Worm (Caenorhabditis elegans) whole organism, L2 larva: ENCODE measurements around the gene F47B10.3.

Experiments
- C34F6.9 ChIP-seq: fragments of 150-350 bp; optimal IDR thresholded peaks from 2 replicates; lab custom pipeline; 2014; ENCODE audit warnings: missing biosample characterization, missing genetic modification characterization
- F13H6.1 ChIP-seq: sonication (generic microtip); optimal IDR thresholded peaks from 2 replicates; lab custom pipeline; 2016; ENCODE audit warnings: missing genetic modification characterization, missing compliant biosample characterization
- R02D3.7 ChIP-seq: fragments of 150-350 bp; optimal IDR thresholded peaks from 2 replicates; lab custom pipeline; 2014; ENCODE audit warnings: missing biosample characterization, missing genetic modification characterization
- Y55F3AM.14 ChIP-seq: fragments of 200-800 bp; sonication (Bioruptor generic); optimal IDR thresholded peaks from 2 replicates; lab custom pipeline; 2018; ENCODE audit warnings: mild to moderate bottlenecking, missing genetic modification characterization, missing compliant biosample characterization
- ZK546.5 ChIP-seq: sonication (generic microtip); optimal IDR thresholded peaks from 2 replicates; lab custom pipeline; 2017; ENCODE audit warnings: missing biosample characterization, missing genetic modification characterization
- alr-1 ChIP-seq: fragments of 150-350 bp; optimal IDR thresholded peaks from 2 replicates; lab custom pipeline; 2014; ENCODE audit warnings: missing biosample characterization, missing genetic modification characterization
- ama-1 ChIP-seq: fragments of 150-350 bp; optimal IDR thresholded peaks from 2 replicates; lab custom pipeline; 2018; ENCODE audit warnings: inconsistent platforms
- ceh-16 ChIP-seq: fragments of 150-350 bp; optimal IDR thresholded peaks from 2 replicates; lab custom pipeline; 2014; ENCODE audit warnings: missing biosample characterization, missing genetic modification characterization
- ceh-82 ChIP-seq: fragments of 150-350 bp; optimal IDR thresholded peaks from 2 replicates; lab custom pipeline; 2014; ENCODE audit warnings: missing biosample characterization, missing genetic modification characterization
- crh-2 ChIP-seq: sonication (generic microtip); optimal IDR thresholded peaks from 2 replicates; lab custom pipeline; 2017; ENCODE audit warnings: missing biosample characterization, missing genetic modification characterization
- egl-27 ChIP-seq: sonication (generic microtip); optimal IDR thresholded peaks from 3 replicates; lab custom pipeline; 2017; ENCODE audit warnings: missing biosample characterization, missing genetic modification reagents, missing genetic modification characterization
- elt-3 ChIP-seq: sonication (generic microtip); optimal IDR thresholded peaks from 2 replicates; lab custom pipeline; 2017; ENCODE audit warnings: missing biosample characterization, missing genetic modification characterization
- fos-1 ChIP-seq: fragments of 150-350 bp; optimal IDR thresholded peaks from 2 replicates; lab custom pipeline; 2014; ENCODE audit warnings: missing biosample characterization, missing genetic modification characterization
- gmeb-1 ChIP-seq: fragments of 150-350 bp; optimal IDR thresholded peaks from 2 replicates; lab custom pipeline; 2014; ENCODE audit warnings: missing biosample characterization, missing genetic modification characterization
- lin-11 ChIP-seq: fragments of 150-350 bp; sonication (generic microtip); optimal IDR thresholded peaks from 2 replicates; lab custom pipeline; 2014; ENCODE audit warnings: missing biosample characterization, missing genetic modification characterization, inconsistent platforms, mixed read lengths
- lin-13 ChIP-seq: fragments of 150-350 bp; optimal IDR thresholded peaks from 2 replicates; lab custom pipeline; 2014; ENCODE audit warnings: missing biosample characterization, missing genetic modification reagents, missing genetic modification characterization
- lin-39 ChIP-seq: fragments of 150-350 bp; optimal IDR thresholded peaks from 2 replicates; lab custom pipeline; 2014; ENCODE audit warnings: missing biosample characterization, missing genetic modification reagents, missing genetic modification characterization
- lsy-2 ChIP-seq, 2 experiments: fragments of 150-350 bp in 1 of 2; sonication (generic microtip) in 1 of 2; optimal IDR thresholded peaks; 2 replicates each; lab custom pipeline; 2014 to 2017; ENCODE audit warnings: missing biosample characterization in 2 of 2, missing genetic modification characterization in 2 of 2
- mab-5 ChIP-seq: fragments of 150-350 bp; optimal IDR thresholded peaks from 2 replicates; lab custom pipeline; 2014; ENCODE audit warnings: missing biosample characterization, missing genetic modification characterization
- mbf-1 ChIP-seq: sonication (generic microtip); optimal IDR thresholded peaks from 2 replicates; lab custom pipeline; 2017; ENCODE audit warnings: missing biosample characterization, missing genetic modification characterization
- mdl-1 ChIP-seq, 2 experiments: fragments of 150-350 bp in 1 of 2; sonication (generic microtip) in 1 of 2; optimal IDR thresholded peaks; 2 replicates each; lab custom pipeline; 2017; ENCODE audit warnings: missing biosample characterization in 2 of 2, missing genetic modification characterization in 2 of 2
- nhr-11 ChIP-seq: fragments of 150-350 bp; optimal IDR thresholded peaks from 2 replicates; lab custom pipeline; 2014; ENCODE audit warnings: missing biosample characterization, missing genetic modification characterization
- nhr-129 ChIP-seq: fragments of 150-350 bp; optimal IDR thresholded peaks from 2 replicates; lab custom pipeline; 2014; ENCODE audit warnings: missing biosample characterization, missing genetic modification characterization
- nhr-21 ChIP-seq: fragments of 150-350 bp; optimal IDR thresholded peaks from 2 replicates; lab custom pipeline; 2014; ENCODE audit warnings: missing biosample characterization, missing genetic modification characterization
- nhr-237 ChIP-seq: fragments of 150-350 bp; optimal IDR thresholded peaks from 2 replicates; lab custom pipeline; 2014; ENCODE audit warnings: missing biosample characterization, missing genetic modification characterization
- sem-4 ChIP-seq: fragments of 150-350 bp; optimal IDR thresholded peaks from 2 replicates; lab custom pipeline; 2014; ENCODE audit warnings: missing biosample characterization, missing genetic modification reagents, missing genetic modification characterization
- skn-1 ChIP-seq: sonication (generic microtip); optimal IDR thresholded peaks from 2 replicates; lab custom pipeline; 2017; ENCODE audit warnings: missing biosample characterization, missing genetic modification characterization
- sma-3 ChIP-seq: sonication (generic microtip); optimal IDR thresholded peaks from 2 replicates; lab custom pipeline; 2016; ENCODE audit warnings: missing genetic modification reagents, missing genetic modification characterization, missing compliant biosample characterization
- sma-9 ChIP-seq, 2 experiments: fragments of 150-350 bp in 1 of 2; sonication (generic microtip) in 1 of 2; optimal IDR thresholded peaks; 2 replicates each; lab custom pipeline; 2014 to 2016; ENCODE audit warnings: missing genetic modification characterization in 2 of 2, mild to moderate bottlenecking in 1 of 2, missing biosample characterization in 1 of 2, missing compliant biosample characterization in 1 of 2, missing genetic modification reagents in 1 of 2, moderate library complexity in 1 of 2
- unc-39 ChIP-seq: fragments of 150-350 bp; optimal IDR thresholded peaks from 2 replicates; lab custom pipeline; 2014; ENCODE audit warnings: missing biosample characterization, missing genetic modification characterization
- unc-55 ChIP-seq: fragments of 150-350 bp; sonication (generic microtip); optimal IDR thresholded peaks from 3 replicates; lab custom pipeline; 2014; ENCODE audit warnings: missing biosample characterization, missing genetic modification reagents, missing genetic modification characterization
- unc-62 ChIP-seq: fragments of 150-350 bp; optimal IDR thresholded peaks from 2 replicates; lab custom pipeline; 2014; ENCODE audit warnings: missing biosample characterization, missing genetic modification reagents, missing genetic modification characterization
- ztf-1 ChIP-seq: fragments of 200-800 bp; sonication (Bioruptor generic); conservative IDR thresholded peaks from 2 replicates; pipeline ENCODE4 v1.3.6; 2022; ENCODE audit warnings: missing genetic modification characterization, missing compliant biosample characterization
- ztf-11 ChIP-seq: sonication (generic microtip); optimal IDR thresholded peaks from 2 replicates; lab custom pipeline; 2017; ENCODE audit warnings: missing biosample characterization, missing genetic modification characterization

F47B10.3 gene

DNA sequence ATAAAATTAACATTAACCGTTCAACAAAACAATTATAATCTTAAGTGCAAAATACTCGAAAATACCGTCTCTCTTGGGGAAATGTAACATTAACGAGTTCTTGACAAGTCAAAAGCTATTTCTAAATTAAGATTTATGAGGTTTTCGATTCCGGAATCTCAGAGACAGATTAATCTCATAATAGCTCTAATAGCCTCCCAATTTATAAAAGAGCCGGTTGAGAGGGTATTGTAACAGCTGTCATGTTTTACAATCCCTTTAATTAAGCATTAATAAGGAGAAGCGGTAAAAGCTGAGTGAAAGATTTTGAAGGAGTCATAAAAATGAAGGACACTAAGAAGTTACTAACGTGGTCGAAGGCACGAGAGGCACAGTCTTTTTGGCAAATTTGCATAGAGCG is 40.3 kb upstream of the F47B10.3 start:
- TF ChIP-seq lin-13 (GFP tag; lab: Kevin White, UChicago) (no peak), mbf-1 (tag; lab: Kevin White, UChicago) (no peak), ama-1 (lab: Kevin White, UChicago) (no peak), fos-1 (no peak), alr-1 (tag; lab: Kevin White, UChicago) (no peak), nhr-11 (tag; lab: Kevin White, UChicago) (no peak), nhr-129 (tag; lab: Kevin White, UChicago) (no peak), C34F6.9 (tag; lab: Kevin White, UChicago) (no peak), unc-55 (GFP tag; lab: Kevin White, UChicago) (no peak), elt-3 (tag; lab: Kevin White, UChicago) (no peak), lin-39 (tag; lab: Kevin White, UChicago) (no peak), ceh-16 (tag; lab: Kevin White, UChicago) (no peak), R02D3.7 (tag; lab: Kevin White, UChicago) (no peak), crh-2 (tag; lab: Kevin White, UChicago) (no peak), egl-27 (tag; lab: Kevin White, UChicago) (no peak), lin-11 (tag; lab: Kevin White, UChicago) (no peak), nhr-237 (tag; lab: Kevin White, UChicago) (no peak), gmeb-1 (no peak), mdl-1 (tag; optimal IDR thresholded peaks at IDR 0.05; lab: Kevin White, UChicago) (no peak)

DNA sequence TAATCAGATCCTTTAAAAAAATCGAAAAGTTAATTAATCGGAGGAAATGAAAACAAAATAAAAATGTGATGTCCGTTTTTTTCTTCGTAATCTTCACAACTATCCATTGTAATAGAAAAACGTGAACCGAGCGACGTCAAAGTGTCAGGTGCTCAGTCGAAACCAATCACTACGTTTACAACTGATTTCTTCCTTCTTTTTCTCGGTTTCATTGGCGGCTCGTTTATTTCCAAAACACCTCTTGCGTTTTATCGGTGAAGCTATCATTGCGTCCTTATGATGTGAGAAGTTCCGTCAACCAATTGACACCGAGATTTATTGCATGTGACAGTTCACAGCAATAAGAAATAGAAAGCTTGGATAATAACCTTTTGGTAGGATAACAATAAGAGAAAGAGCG is 38.7 kb upstream of the F47B10.3 start:
- TF ChIP-seq ZK546.5 (tag; lab: Kevin White, UChicago) (no peak), elt-3 (tag; lab: Kevin White, UChicago) (no peak), sma-9 (GFP tag; optimal IDR thresholded peaks at IDR 0.05; lab: Kevin White, UChicago) (peak; percentile 38), sma-9 (tag; optimal IDR thresholded peaks at IDR 0.05; lab: Kevin White, UChicago) (no peak), nhr-21 (no peak), fos-1 (no peak), Y55F3AM.14 (GFP tag; lab: Kevin White, UChicago) (no peak), C34F6.9 (tag; lab: Kevin White, UChicago) (peak; percentile 19), F13H6.1 (tag; lab: Kevin White, UChicago) (peak; percentile 63), sem-4 (tag; lab: Kevin White, UChicago) (no peak), ceh-16 (tag; lab: Kevin White, UChicago) (no peak), R02D3.7 (tag; lab: Kevin White, UChicago) (no peak), ztf-11 (tag; lab: Kevin White, UChicago) (no peak), nhr-129 (tag; lab: Kevin White, UChicago) (peak; percentile 67), mab-5 (tag; lab: Kevin White, UChicago) (peak; percentile 8), unc-62 (GFP tag; lab: Kevin White, UChicago) (no peak), lsy-2 (tag; optimal IDR thresholded peaks at IDR 0.05; lab: Kevin White, UChicago) (no peak)

DNA sequence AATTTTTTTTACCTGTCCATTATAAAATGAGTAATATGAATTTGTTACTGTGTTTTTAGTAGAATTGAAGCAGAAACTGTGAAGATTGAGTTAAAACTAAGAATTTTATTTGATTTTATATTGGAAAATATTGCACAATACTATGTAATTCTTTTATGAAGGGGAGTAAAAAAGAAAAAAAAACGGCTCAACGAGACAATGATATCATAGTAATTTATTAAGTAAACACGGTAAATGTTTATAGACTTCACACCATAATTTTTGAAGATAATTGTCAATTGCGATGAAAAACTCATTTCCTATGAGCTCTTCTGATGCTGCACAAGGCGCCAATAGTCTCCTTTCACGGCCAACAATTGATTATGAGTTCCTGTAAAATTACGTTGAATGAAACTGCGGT is 32.8 kb upstream of the F47B10.3 start, which contains the start of gene pgp-5:
pgp-5 (minus strand) TSS at position 87 of the 400 bp plus-strand sequence.
- TF ChIP-seq crh-2 (tag; lab: Kevin White, UChicago): no peak

DNA sequence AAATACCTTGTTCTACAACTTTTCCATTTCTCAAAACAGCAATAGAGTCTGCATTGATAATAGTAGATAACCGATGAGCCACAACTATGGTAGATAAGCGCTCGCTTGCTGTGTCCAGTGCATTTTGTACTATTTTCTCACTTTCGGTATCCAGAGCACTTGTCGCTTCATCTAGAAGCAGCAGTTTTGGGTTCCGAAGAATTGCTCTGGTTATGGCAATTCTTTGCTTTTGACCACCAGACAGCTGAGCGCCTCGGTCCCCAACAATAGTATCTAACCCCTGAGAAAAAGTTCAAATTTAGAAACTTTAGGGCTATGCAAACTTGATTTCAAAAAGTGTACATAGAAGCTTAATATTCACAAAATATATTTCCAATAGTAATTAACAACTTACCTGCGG is 32.4 kb upstream of the F47B10.3 start:
- TF ChIP-seq lin-13 (GFP tag; lab: Kevin White, UChicago): no peak

DNA sequence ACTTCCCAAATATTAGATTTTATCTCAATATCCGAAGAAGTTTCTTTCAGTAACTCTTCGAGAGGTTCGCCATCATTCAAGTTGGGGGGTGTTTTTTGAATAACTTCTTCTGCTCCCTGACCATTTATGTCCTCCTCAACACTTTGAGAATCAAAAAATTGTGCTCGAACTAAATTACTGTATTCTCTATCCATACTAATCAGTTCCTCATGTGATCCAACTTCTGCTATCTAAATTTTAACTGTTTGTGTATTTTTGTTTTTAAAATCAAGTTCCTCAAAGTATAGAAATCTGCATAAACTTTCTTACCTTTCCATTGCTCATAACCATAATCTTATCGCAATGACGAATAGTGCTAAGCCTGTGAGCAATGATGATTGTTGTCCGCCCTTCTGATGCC is 30.3 kb upstream of the F47B10.3 start:
- TF ChIP-seq sma-3 (GFP tag; lab: Kevin White, UChicago) (no peak), ztf-1 (GFP tag; lab: Robert Waterston, UW) (no peak), mdl-1 (tag; optimal IDR thresholded peaks at IDR 0.05; lab: Kevin White, UChicago) (no peak)

DNA sequence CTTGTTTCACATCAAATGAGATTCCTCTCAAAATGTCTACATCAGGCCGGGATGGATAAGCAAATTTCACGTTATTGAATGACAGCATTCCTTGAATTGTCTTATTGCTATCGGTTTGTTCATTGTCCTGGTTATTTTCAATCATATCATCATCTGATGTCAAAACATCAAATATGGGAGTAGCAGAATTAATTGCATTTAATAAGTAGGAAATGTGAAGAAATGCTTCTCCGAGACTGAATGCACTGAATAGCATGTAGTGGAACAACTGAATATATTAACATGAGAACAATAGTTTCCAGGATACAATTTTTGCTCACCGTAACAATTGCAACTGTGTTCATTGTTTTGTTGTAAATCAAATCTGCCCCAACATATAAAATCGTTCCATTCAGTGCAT is 29.4 kb upstream of the F47B10.3 start:
- TF ChIP-seq nhr-21 (no peak), lin-11 (tag; lab: Kevin White, UChicago) (no peak), skn-1 (tag; lab: Kevin White, UChicago) (no peak), ceh-82 (no peak), nhr-11 (tag; lab: Kevin White, UChicago) (no peak), unc-39 (tag; lab: Kevin White, UChicago) (no peak)
